Worm (Caenorhabditis elegans): ENCODE data around the gene nspa-9.

DNA sequence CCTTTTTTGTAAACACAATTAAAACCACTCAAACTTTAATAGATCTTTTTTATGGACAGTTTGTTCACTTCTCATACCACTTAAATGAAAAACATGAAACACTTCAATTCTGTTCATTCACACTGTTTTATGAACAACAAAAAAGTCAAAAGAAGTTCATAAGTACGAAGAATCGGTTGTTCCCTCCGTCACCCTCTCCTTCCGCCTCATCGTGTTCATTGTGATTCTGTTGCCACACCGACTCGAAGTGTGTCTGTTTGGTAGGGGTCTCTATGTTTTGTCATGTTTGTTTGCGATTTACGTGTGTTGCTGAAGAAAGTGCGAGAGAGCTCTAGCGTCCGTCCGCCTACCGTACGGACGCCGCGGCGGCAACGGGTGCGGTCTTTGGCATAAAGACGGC lies 20.0 kb downstream of the nspa-9 start, which contains the start of gene lact-7:
- TF ChIP-seq tbx-11 (GFP tag; IDR thresholded peaks at IDR 0.05) (no peak), pes-1 (GFP tag; IDR thresholded peaks at IDR 0.05) (no peak), ama-1 (optimal IDR thresholded peaks at IDR 0.05) (no peak), ets-7 (tag; optimal IDR thresholded peaks at IDR 0.05) (no peak), flt-1 (GFP tag; IDR thresholded peaks at IDR 0.05) (no peak), hnd-1 (tag; optimal IDR thresholded peaks at IDR 0.05) (no peak), ceh-13 (GFP tag; optimal IDR thresholded peaks at IDR 0.05) (no peak), tra-4 (tag; optimal IDR thresholded peaks at IDR 0.05) (no peak), hmg-4 (GFP tag; optimal IDR thresholded peaks at IDR 0.05) (no peak), B0310.2 (tag; optimal IDR thresholded peaks at IDR 0.05) (no peak), scrt-1 (GFP tag; IDR thresholded peaks at IDR 0.05) (no peak), hmbx-1 (tag; optimal IDR thresholded peaks at IDR 0.05) (no peak)

All from whole organism, early embryonic.